Fruit fly (Drosophila melanogaster) whole organism, adult: Measurements from ENCODE around the gene Ccdc85.

Experiments
- CG11617 ChIP-seq: fragments of 200-800 bp; sonication (Bioruptor generic); optimal IDR thresholded peaks from 2 replicates; lab custom pipeline; 2017; ENCODE audit warnings: mild to moderate bottlenecking, missing biosample characterization, missing genetic modification reagents, missing genetic modification characterization
- CG14711 ChIP-seq: fragments of 200-800 bp; sonication (Bioruptor generic); optimal IDR thresholded peaks from 2 replicates; lab custom pipeline; 2018; ENCODE audit warnings: missing biosample characterization, mild to moderate bottlenecking, missing genetic modification characterization, moderate library complexity
- CG5204 ChIP-seq: fragments of 200-800 bp; sonication (Bioruptor generic); optimal IDR thresholded peaks from 2 replicates; lab custom pipeline; 2016; ENCODE audit warnings: missing biosample characterization, missing genetic modification characterization
- Clk ChIP-seq: fragments of 200-800 bp; sonication (Bioruptor generic); optimal IDR thresholded peaks from 2 replicates; lab custom pipeline; 2017; ENCODE audit warnings: missing biosample characterization, missing genetic modification characterization
- bab1 ChIP-seq: fragments of 200-800 bp; sonication (Bioruptor generic); optimal IDR thresholded peaks from 3 replicates; lab custom pipeline; 2019; ENCODE audit warnings: missing biosample characterization, mild to moderate bottlenecking, missing genetic modification characterization, moderate library complexity
- kay ChIP-seq: fragments of 200-800 bp; sonication (Bioruptor generic); peaks from one replicate; lab custom pipeline; 2016; ENCODE audit warnings: missing biosample characterization, missing genetic modification characterization, borderline replicate concordance
- toe ChIP-seq: fragments of 200-800 bp; sonication (Bioruptor generic); optimal IDR thresholded peaks from 2 replicates; lab custom pipeline; 2016; ENCODE audit warnings: missing biosample characterization, missing genetic modification characterization

DNA sequence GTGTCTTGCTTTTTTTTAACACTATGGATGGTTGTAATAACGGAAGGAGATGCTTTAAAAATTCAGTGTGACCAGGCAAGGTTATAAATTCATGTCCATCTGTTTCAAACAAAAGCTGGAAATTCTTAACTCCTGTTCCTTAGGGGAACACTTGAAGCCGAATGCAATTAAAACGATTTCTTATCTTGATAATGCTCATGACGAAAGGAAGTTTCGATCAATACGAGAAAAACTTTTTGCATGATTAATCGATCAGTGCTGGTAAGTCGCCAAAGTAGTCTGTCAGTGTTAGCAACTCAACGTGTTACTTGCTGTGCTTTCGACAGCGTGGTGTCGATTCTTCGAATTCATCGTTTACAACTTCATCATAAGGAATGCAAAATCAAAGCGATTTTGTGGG, 44.6 kb upstream of the Ccdc85 start, which contains the start of gene Rbp9:
- TF ChIP-seq bab1 (GFP tag; lab: Kevin White, UChicago) (no peak), kay (GFP tag; lab: Kevin White, UChicago) (no peak), Clk (GFP tag; lab: Kevin White, UChicago) (no peak), CG14711 (no peak), CG11617 (no peak), CG5204 (GFP tag; lab: Kevin White, UChicago) (no peak), toe (GFP tag; lab: Kevin White, UChicago) (no peak)
